Fruit fly (Drosophila melanogaster) Kc167 (cell line): ENCODE data around the gene karr.

Experiments
- Myc ChIP-seq: fragments of >200 bp; optimal IDR thresholded peaks from 2 replicates; lab custom pipeline; 2017; ENCODE audit warnings: missing external identifiers
- Sin3A ChIP-seq: fragments of >200 bp; optimal IDR thresholded peaks from 2 replicates; lab custom pipeline; 2018; ENCODE audit warnings: missing external identifiers
- h ChIP-seq: fragments of >200 bp; optimal IDR thresholded peaks from 3 replicates; lab custom pipeline; 2018; ENCODE audit warnings: missing external identifiers
- insv ChIP-seq: fragments of >200 bp; optimal IDR thresholded peaks from 3 replicates; lab custom pipeline; 2018; ENCODE audit warnings: missing external identifiers
- psq ChIP-seq: fragments of >200 bp; optimal IDR thresholded peaks from 2 replicates; lab custom pipeline; 2017; ENCODE audit warnings: missing external identifiers
- ttk ChIP-seq: sonication (Bioruptor generic); optimal IDR thresholded peaks from 2 replicates; lab custom pipeline; 2017; ENCODE audit warnings: missing external identifiers

- TF ChIP-seq psq (lab: Kevin White, UChicago) = no peak
- no peak for TF ChIP-seq ttk (lab: Kevin White, UChicago)
- TF ChIP-seq h (lab: Kevin White, UChicago) = no peak
- TF ChIP-seq insv (lab: Kevin White, UChicago) = no peak
- no peak for TF ChIP-seq Sin3A (lab: Kevin White, UChicago)
- no peak for TF ChIP-seq Myc (lab: Kevin White, UChicago)
These were observed 30.3 kb upstream of the karr start, which contains the start of gene CG34332 for dm6 chrX:20140710-20141109.
